Fruit fly (Drosophila melanogaster) S2 (cell line): ENCODE measurements around the gene CG31735.

Source experiments
- CG8478 ChIP-seq: fragments of >200 bp; optimal IDR thresholded peaks from 2 replicates; lab custom pipeline; 2018
- CTCF ChIP-seq, 2 experiments: fragments of >200 bp; optimal IDR thresholded peaks; 2 replicates each; lab custom pipeline; 2018

DNA sequence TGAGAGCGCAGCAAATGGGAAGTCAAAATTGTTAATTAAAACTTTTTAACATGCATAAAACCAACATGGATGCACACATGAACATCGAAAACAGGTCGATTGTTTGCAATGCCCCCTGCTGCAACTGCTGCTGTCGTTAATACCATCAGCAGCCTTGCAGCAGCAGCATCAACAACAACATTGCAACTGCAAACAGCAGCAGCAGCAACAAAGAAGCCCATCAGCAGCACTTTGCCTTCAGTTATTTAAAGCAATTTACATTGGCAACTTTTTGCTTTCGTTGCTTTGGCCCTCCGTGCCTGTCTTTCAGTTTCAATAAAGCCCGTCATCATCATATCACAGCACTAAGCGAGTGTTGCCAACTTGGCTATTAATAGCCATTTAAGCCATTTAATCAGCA is 12.1 kb downstream of the CG31735 start:
- TF ChIP-seq CG8478 (lab: Kevin White, UChicago) (no peak), CTCF (optimal IDR thresholded peaks at IDR 0.05; lab: Kevin White, UChicago) (no peak)
